Fruit fly (Drosophila melanogaster) whole organism, embryonic: ENCODE data around the gene CG3368.

Experiments
- Awh ChIP-seq: fragments of 200-800 bp; sonication (Bioruptor generic); IDR thresholded peaks from 2 replicates; pipeline ENCODE4, ENCODE4 v1.3.6; 2022; ENCODE audit warnings: missing biosample characterization, missing genetic modification characterization
- CG10654 ChIP-seq: fragments of 200-800 bp; sonication (Bioruptor generic); optimal IDR thresholded peaks from 2 replicates; lab custom pipeline; 2016; ENCODE audit warnings: missing biosample characterization, missing genetic modification characterization
- CG11247 ChIP-seq: fragments of 200-800 bp; sonication (Bioruptor generic); IDR thresholded peaks from 2 replicates; pipeline ENCODE4 v1.3.6; 2022; ENCODE audit warnings: missing biosample characterization, missing genetic modification characterization
- CG12236 ChIP-seq: fragments of 200-800 bp; sonication (Bioruptor generic); optimal IDR thresholded peaks from 2 replicates; lab custom pipeline; 2016; ENCODE audit warnings: missing biosample characterization, missing genetic modification characterization
- CG13424 ChIP-seq: fragments of 200-800 bp; sonication (Bioruptor generic); optimal IDR thresholded peaks from 2 replicates; lab custom pipeline; 2019; ENCODE audit warnings: missing biosample characterization, mild to moderate bottlenecking, missing genetic modification characterization, moderate library complexity
- CG14014 ChIP-seq: fragments of 200-800 bp; sonication (Bioruptor generic); IDR thresholded peaks from 2 replicates; pipeline ENCODE4 v1.3.6; 2022; ENCODE audit warnings: missing biosample characterization, missing genetic modification characterization
- CG14965 ChIP-seq: fragments of 200-800 bp; sonication (Bioruptor generic); optimal IDR thresholded peaks from 2 replicates; lab custom pipeline; 2016; ENCODE audit warnings: missing biosample characterization, missing genetic modification characterization, borderline replicate concordance
- CG17385 ChIP-seq: fragments of 200-800 bp; sonication (Bioruptor generic); optimal IDR thresholded peaks from 3 replicates; lab custom pipeline; 2018; ENCODE audit warnings: missing biosample characterization, mild to moderate bottlenecking, missing genetic modification characterization
- CG18011 ChIP-seq: fragments of 200-800 bp; sonication (Bioruptor generic); optimal IDR thresholded peaks from 2 replicates; lab custom pipeline; 2017; ENCODE audit warnings: missing biosample characterization, missing genetic modification characterization, mild to moderate bottlenecking, moderate library complexity, missing genotype
- CG18262 ChIP-seq: fragments of 200-800 bp; optimal IDR thresholded peaks from 3 replicates; lab custom pipeline; 2019; ENCODE audit warnings: missing biosample characterization, mild to moderate bottlenecking, missing genetic modification characterization, moderate library complexity
- CG30020 ChIP-seq: fragments of 200-800 bp; optimal IDR thresholded peaks from 2 replicates; lab custom pipeline; 2019; ENCODE audit warnings: missing biosample characterization, mild to moderate bottlenecking, missing genetic modification characterization, moderate library complexity
- CG30431 ChIP-seq: fragments of 200-800 bp; sonication (Bioruptor generic); optimal IDR thresholded peaks from 2 replicates; lab custom pipeline; 2017; ENCODE audit warnings: missing biosample characterization, missing genetic modification characterization
- CG3281 ChIP-seq: fragments of 200-800 bp; sonication (Bioruptor generic); optimal IDR thresholded peaks from 3 replicates; lab custom pipeline; 2017; ENCODE audit warnings: missing biosample characterization, mild to moderate bottlenecking, missing genetic modification characterization
- CG34376 ChIP-seq: fragments of 200-800 bp; sonication (Bioruptor generic); optimal IDR thresholded peaks from 2 replicates; lab custom pipeline; 2018; ENCODE audit warnings: missing biosample characterization, mild to moderate bottlenecking, missing genetic modification characterization
- CG3726 ChIP-seq: fragments of 200-800 bp; sonication (Bioruptor generic); IDR thresholded peaks from 3 replicates; pipeline ENCODE4, ENCODE4 v1.3.6; 2022; ENCODE audit warnings: missing biosample characterization, missing genetic modification characterization
- CG9727 ChIP-seq: fragments of 200-800 bp; sonication (Bioruptor generic); optimal IDR thresholded peaks from 3 replicates; lab custom pipeline; 2017; ENCODE audit warnings: missing biosample characterization, mild to moderate bottlenecking, missing genetic modification characterization
- CG9817 ChIP-seq: fragments of 200-800 bp; sonication (Bioruptor generic); optimal IDR thresholded peaks from 2 replicates; lab custom pipeline; 2018; ENCODE audit warnings: missing biosample characterization, mild to moderate bottlenecking, missing genetic modification characterization, moderate library complexity
- Fer3 ChIP-seq: fragments of 200-800 bp; sonication (Bioruptor generic); optimal IDR thresholded peaks from 2 replicates; lab custom pipeline; 2018; ENCODE audit warnings: missing biosample characterization, mild to moderate bottlenecking, missing genetic modification characterization, moderate library complexity
- NfI ChIP-seq: fragments of 200-800 bp; sonication (Bioruptor generic); optimal IDR thresholded peaks from 3 replicates; lab custom pipeline; 2018; ENCODE audit warnings: missing biosample characterization, mild to moderate bottlenecking, missing genetic modification characterization, moderate library complexity
- Sox102F ChIP-seq: fragments of 200-800 bp; sonication (Bioruptor generic); optimal IDR thresholded peaks from 2 replicates; lab custom pipeline; 2018; ENCODE audit warnings: missing biosample characterization, mild to moderate bottlenecking, missing genetic modification characterization, moderate library complexity
- ac ChIP-seq: fragments of 200-800 bp; sonication (Bioruptor generic); optimal IDR thresholded peaks from 3 replicates; lab custom pipeline; 2017; ENCODE audit warnings: missing biosample characterization, mild to moderate bottlenecking, missing genetic modification characterization
- bsh ChIP-seq, 2 experiments: fragments of 200-800 bp; sonication (Bioruptor generic); optimal IDR thresholded peaks; 2 replicates each; lab custom pipeline; 2017 to 2018; ENCODE audit warnings: mild to moderate bottlenecking in 2 of 2, missing biosample characterization in 2 of 2, missing genetic modification characterization in 2 of 2, moderate library complexity in 1 of 2
- cad ChIP-seq: fragments of >200 bp; optimal IDR thresholded peaks from 2 replicates; lab custom pipeline; 2017; ENCODE audit warnings: missing biosample characterization, missing genetic modification characterization
- chn ChIP-seq: fragments of 200-800 bp; sonication (Bioruptor generic); optimal IDR thresholded peaks from 2 replicates; lab custom pipeline; 2016; ENCODE audit warnings: missing biosample characterization, missing genetic modification characterization
- dmrt99B ChIP-seq: fragments of 200-800 bp; sonication (Bioruptor generic); optimal IDR thresholded peaks from 2 replicates; lab custom pipeline; 2018; ENCODE audit warnings: missing biosample characterization, mild to moderate bottlenecking, missing genetic modification characterization, moderate library complexity
- emc ChIP-seq: fragments of 200-800 bp; sonication (Bioruptor generic); optimal IDR thresholded peaks from 2 replicates; lab custom pipeline; 2016; ENCODE audit warnings: missing biosample characterization, missing genetic modification characterization
- gce ChIP-seq: fragments of 200-800 bp; sonication (Bioruptor generic); IDR thresholded peaks from 3 replicates; pipeline ENCODE4 v1.3.6; 2022; ENCODE audit warnings: missing biosample characterization, missing genetic modification characterization
- gem ChIP-seq: fragments of 200-800 bp; sonication (Bioruptor generic); optimal IDR thresholded peaks from 2 replicates; lab custom pipeline; 2019; ENCODE audit warnings: missing biosample characterization, mild to moderate bottlenecking, missing genetic modification characterization, moderate library complexity
- grn ChIP-seq: fragments of 200-800 bp; sonication (Bioruptor generic); optimal IDR thresholded peaks from 3 replicates; lab custom pipeline; 2017; ENCODE audit warnings: missing biosample characterization, missing genetic modification characterization
- ham ChIP-seq: fragments of 200-800 bp; sonication (Bioruptor generic); IDR thresholded peaks from 2 replicates; pipeline ENCODE4 v1.3.6; 2022; ENCODE audit warnings: missing biosample characterization, missing genetic modification characterization
- hbn ChIP-seq: fragments of 200-800 bp; sonication (Bioruptor generic); IDR thresholded peaks from 2 replicates; pipeline ENCODE4 v1.3.6; 2022; ENCODE audit warnings: missing biosample characterization, missing genetic modification characterization; ENCODE audit not compliant: partially characterized antibody
- hkb ChIP-seq, 2 experiments: fragments of 200-800 bp in 1 of 2; fragments of >200 bp in 1 of 2; sonication (Bioruptor generic) in 1 of 2; IDR thresholded peaks in 1 of 2; optimal IDR thresholded peaks in 1 of 2; 2 replicates each; pipeline versions ENCODE4 v1.3.6 to Lab custom; 2017 to 2022; ENCODE audit warnings: missing biosample characterization in 1 of 2, missing genetic modification characterization in 1 of 2
- kni ChIP-seq: fragments of 200-800 bp; sonication (Bioruptor generic); optimal IDR thresholded peaks from 3 replicates; lab custom pipeline; 2017; ENCODE audit warnings: mild to moderate bottlenecking, missing biosample characterization, missing genetic modification reagents, missing genetic modification characterization
- lmd ChIP-seq: fragments of 200-800 bp; sonication (Bioruptor generic); IDR thresholded peaks from 2 replicates; pipeline ENCODE4 v1.3.6; 2022; ENCODE audit warnings: missing biosample characterization, missing genetic modification characterization
- lola ChIP-seq, 3 experiments: fragments of >200 bp in 2 of 3; fragments of 200-800 bp in 1 of 3; sonication (Bioruptor generic) in 1 of 3; optimal IDR thresholded peaks; 2 replicates each; lab custom pipeline; 2017 to 2019; ENCODE audit warnings: missing biosample characterization in 3 of 3, missing genetic modification characterization in 3 of 3, mild to moderate bottlenecking in 1 of 3, moderate library complexity in 1 of 3
- mld ChIP-seq: fragments of 200-800 bp; sonication (Bioruptor generic); IDR thresholded peaks from 3 replicates; pipeline ENCODE4 v1.3.6; 2022; ENCODE audit warnings: missing biosample characterization, missing genetic modification characterization; ENCODE audit not compliant: partially characterized antibody
- pho ChIP-seq: fragments of 200-800 bp; sonication (Bioruptor generic); optimal IDR thresholded peaks from 2 replicates; lab custom pipeline; 2016; ENCODE audit warnings: missing biosample characterization, missing genetic modification characterization
- repo ChIP-seq: fragments of 200-800 bp; sonication (Bioruptor generic); optimal IDR thresholded peaks from 2 replicates; lab custom pipeline; 2016; ENCODE audit warnings: missing biosample characterization, missing genetic modification characterization
- sens-2 ChIP-seq: fragments of 200-800 bp; sonication (Bioruptor generic); IDR thresholded peaks from 2 replicates; pipeline ENCODE4 v1.3.6; 2022; ENCODE audit warnings: missing biosample characterization, missing genetic modification characterization
- slbo ChIP-seq: fragments of 200-800 bp; sonication (Bioruptor generic); IDR thresholded peaks from 2 replicates; pipeline ENCODE4 v1.3.6; 2022; ENCODE audit warnings: missing biosample characterization, missing genetic modification characterization
- slp2 ChIP-seq: fragments of 200-800 bp; sonication (Bioruptor generic); optimal IDR thresholded peaks from 2 replicates; lab custom pipeline; 2016; ENCODE audit warnings: missing biosample characterization, missing genetic modification characterization
- sna ChIP-seq: fragments of 200-800 bp; sonication (Bioruptor generic); IDR thresholded peaks from 2 replicates; pipeline ENCODE4 v1.3.6; 2022; ENCODE audit warnings: missing biosample characterization, missing genetic modification characterization; ENCODE audit not compliant: partially characterized antibody
- stwl ChIP-seq: fragments of 200-800 bp; sonication (Bioruptor generic); optimal IDR thresholded peaks from 3 replicates; lab custom pipeline; 2018; ENCODE audit warnings: missing biosample characterization, mild to moderate bottlenecking, missing genetic modification characterization, moderate library complexity
- sug ChIP-seq: fragments of 200-800 bp; optimal IDR thresholded peaks from 2 replicates; lab custom pipeline; 2019; ENCODE audit warnings: missing biosample characterization, mild to moderate bottlenecking, missing genetic modification characterization, moderate library complexity
- toy ChIP-seq: fragments of 200-800 bp; sonication (Bioruptor generic); IDR thresholded peaks from 2 replicates; pipeline ENCODE4 v1.3.6; 2022; ENCODE audit warnings: missing biosample characterization, missing genetic modification characterization
- ttk ChIP-seq: fragments of 200-800 bp; sonication (Bioruptor generic); IDR thresholded peaks from 2 replicates; pipeline ENCODE4 v2.1.2; 2022; ENCODE audit warnings: missing biosample characterization, missing genetic modification characterization

The CG3368 gene

DNA sequence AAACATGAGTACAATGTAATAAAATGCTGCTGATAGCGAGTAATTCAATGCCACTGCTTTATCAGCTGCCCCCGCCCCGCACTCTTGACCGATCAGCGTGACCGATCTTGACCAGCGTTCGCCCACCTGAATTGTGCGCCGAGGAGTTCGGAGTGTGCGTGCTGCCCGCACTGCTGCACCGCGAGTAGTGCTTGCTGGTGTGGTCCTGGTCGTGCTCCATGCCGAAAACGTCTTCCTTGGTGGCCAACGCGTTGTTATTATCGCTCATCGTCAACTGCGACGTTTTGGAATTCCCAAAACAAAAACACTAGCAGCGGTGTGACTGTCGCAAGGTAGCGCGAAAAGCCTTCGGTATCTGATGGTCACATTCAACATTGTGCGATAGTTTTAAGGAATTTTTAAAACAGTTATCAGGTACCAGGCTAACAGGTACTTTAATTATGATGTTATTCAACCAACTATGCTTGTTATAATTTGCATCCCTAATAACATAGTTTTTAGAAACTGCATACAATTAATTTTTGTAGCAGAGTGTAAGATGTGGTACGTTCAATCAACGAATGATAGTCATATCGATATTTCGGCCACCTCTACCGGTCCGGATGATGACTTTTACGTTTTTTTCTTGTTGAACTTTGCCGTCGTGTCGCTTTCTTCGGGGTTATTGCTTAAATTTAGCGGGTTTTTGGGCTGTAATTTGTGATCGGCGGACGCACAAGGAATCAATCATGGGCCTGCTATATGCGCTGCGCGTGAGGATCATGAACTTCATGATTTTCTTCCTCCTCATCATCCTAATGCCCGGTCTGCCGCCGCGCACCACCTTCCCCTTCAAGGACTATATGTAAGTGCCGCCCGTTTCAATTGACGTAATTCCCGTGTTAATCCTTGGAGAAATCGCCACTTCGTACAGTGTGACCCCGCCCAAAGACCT lies 4.9 kb downstream of the CG3368 start, which contains the start of the genes bigmax and Hmu (continued):
- TF ChIP-seq CG9817 (tag; lab: Kevin White, UChicago) (peak; percentile 88), sens-2 (0 out of 2 replicates have a peak, but pooled peaks have one; percentile 21), CG30020 (tag; lab: Kevin White, UChicago) (peak; percentile 70), emc (GFP tag; lab: Kevin White, UChicago) (peak; percentile 81), CG12236 (peak; percentile 64), CG18262 (tag; lab: Kevin White, UChicago) (peak; percentile 70), CG30431 (peak; percentile 65), slbo (peak; percentile 92), Awh (GFP tag; lab: Robert Waterston, UW) (peak; percentile 48; the same call in 1 of the 2 replicates), ttk (GFP tag; lab: Robert Waterston, UW) (peak; percentile 86), CG9727 (GFP tag; lab: Kevin White, UChicago) (peak; percentile 82), pho (GFP tag; lab: Kevin White, UChicago) (peak; percentile 93), NfI (peak; percentile 79), sna (peak; percentile 97), gce (GFP tag; lab: Robert Waterston, UW) (peak; percentile 59; the same call in 1 of the 3 replicates), CG34376 (peak; percentile 87), gem (tag; lab: Kevin White, UChicago) (peak; percentile 89), sug (tag; lab: Kevin White, UChicago) (peak; percentile 83), CG14965 (GFP tag; lab: Kevin White, UChicago) (peak; percentile 65), CG13424 (tag; lab: Kevin White, UChicago) (peak; percentile 86), grn (peak; percentile 52), hbn (GFP tag; lab: Robert Waterston, UW) (peak; percentile 94), CG14014 (peak; percentile 77), hkb (optimal IDR thresholded peaks at IDR 0.05; lab: Kevin White, UChicago) (no peak), hkb (GFP tag; IDR thresholded peaks at IDR 0.05; lab: Robert Waterston, UW) (peak; percentile 83), bsh (GFP tag; optimal IDR thresholded peaks at IDR 0.05; lab: Kevin White, UChicago) (peak; percentile 26 to 78), repo (peak; percentile 81), lmd (GFP tag; lab: Robert Waterston, UW) (peak; percentile 85), CG17385 (peak; percentile 63), Sox102F (GFP tag; lab: Kevin White, UChicago) (peak; percentile 83), toy (peak; percentile 52; the same call in 1 of the 2 replicates), dmrt99B (peak; percentile 66), CG11247 (peak; percentile 80), cad (GFP tag; lab: Kevin White, UChicago) (no peak), chn (GFP tag; lab: Kevin White, UChicago) (peak; percentile 79), ham (no peak), ac (GFP tag; lab: Kevin White, UChicago) (no peak), CG10654 (peak; percentile 78), CG18011 (GFP tag; lab: Kevin White, UChicago) (peak; percentile 54), mld (GFP tag; lab: Robert Waterston, UW) (peak; percentile 58; the same call in 1 of the 3 replicates), lola (GFP tag; optimal IDR thresholded peaks at IDR 0.05; lab: Kevin White, UChicago) (peak in 1 of 3 experiments; percentile 70), kni (peak; percentile 29), CG3726 (GFP tag; lab: Robert Waterston, UW) (peak; percentile 65; the same call in 2 of the 3 replicates), CG3281 (peak; percentile 71), slp2 (GFP tag; lab: Kevin White, UChicago) (peak; percentile 73), Fer3 (tag; lab: Kevin White, UChicago) (peak; percentile 85), stwl (tag; lab: Kevin White, UChicago) (peak; percentile 80)
